Worm (Caenorhabditis elegans) whole organism, mixed stage, embryonic: ENCODE data around the gene Y45F10B.13.
A peak's percentile ranks its signal among the peaks of the same experiment; 100 is the strongest.

Experiments
- bed-3 ChIP-seq: fragments of 200-800 bp; sonication (Bioruptor generic); optimal IDR thresholded peaks from 3 replicates; lab custom pipeline; 2018; ENCODE audit warnings: mild to moderate bottlenecking, missing genetic modification characterization, moderate library complexity, missing compliant biosample characterization
- blmp-1 ChIP-seq: fragments of 150-350 bp; optimal IDR thresholded peaks from 2 replicates; lab custom pipeline; 2014; ENCODE audit warnings: missing biosample characterization, missing genetic modification characterization
- ceh-39 ChIP-seq: fragments of 150-350 bp; optimal IDR thresholded peaks from 2 replicates; lab custom pipeline; 2014; ENCODE audit warnings: missing biosample characterization, missing genetic modification characterization
- ceh-43 ChIP-seq: fragments of 200-800 bp; sonication (Bioruptor generic); optimal IDR thresholded peaks from 2 replicates; lab custom pipeline; 2018; ENCODE audit warnings: mild to moderate bottlenecking, missing genetic modification characterization, moderate library complexity, missing compliant biosample characterization
- ceh-83 ChIP-seq: fragments of 200-800 bp; sonication (Bioruptor generic); optimal IDR thresholded peaks from 2 replicates; lab custom pipeline; 2018; ENCODE audit warnings: mild to moderate bottlenecking, missing genetic modification characterization, missing compliant biosample characterization
- ces-1 ChIP-seq: fragments of 150-350 bp; optimal IDR thresholded peaks from 2 replicates; lab custom pipeline; 2014; ENCODE audit warnings: missing biosample characterization, missing genetic modification reagents, missing genetic modification characterization
- drap-1 ChIP-seq: fragments of 200-800 bp; sonication (Bioruptor generic); optimal IDR thresholded peaks from 3 replicates; lab custom pipeline; 2018; ENCODE audit warnings: mild to moderate bottlenecking, missing genetic modification characterization, missing compliant biosample characterization
- elt-1 ChIP-seq: sonication (generic microtip); optimal IDR thresholded peaks from 2 replicates; lab custom pipeline; 2017; ENCODE audit warnings: missing genetic modification characterization, mild to moderate bottlenecking, missing compliant biosample characterization, antibody characterized with exemption, moderate library complexity, borderline replicate concordance; ENCODE audit not compliant: insufficient read depth
- elt-3 ChIP-seq: fragments of 150-350 bp; optimal IDR thresholded peaks from 2 replicates; lab custom pipeline; 2014; ENCODE audit warnings: missing biosample characterization, missing genetic modification characterization
- flh-1 ChIP-seq: fragments of 200-800 bp; sonication (Bioruptor generic); optimal IDR thresholded peaks from 2 replicates; lab custom pipeline; 2018; ENCODE audit warnings: mild to moderate bottlenecking, missing genetic modification characterization, moderate library complexity, missing compliant biosample characterization
- ham-2 ChIP-seq: fragments of 200-800 bp; sonication (Bioruptor generic); optimal IDR thresholded peaks from 2 replicates; lab custom pipeline; 2018; ENCODE audit warnings: mild to moderate bottlenecking, missing genetic modification characterization, missing compliant biosample characterization
- hlh-1 ChIP-seq: fragments of 150-350 bp; optimal IDR thresholded peaks from 2 replicates; lab custom pipeline; 2014; ENCODE audit warnings: missing biosample characterization, missing genetic modification reagents, missing genetic modification characterization
- lin-13 ChIP-seq: fragments of 150-350 bp; optimal IDR thresholded peaks from 2 replicates; lab custom pipeline; 2014; ENCODE audit warnings: missing biosample characterization, missing genetic modification characterization
- lsy-2 ChIP-seq: fragments of 150-350 bp; optimal IDR thresholded peaks from 2 replicates; lab custom pipeline; 2014; ENCODE audit warnings: missing biosample characterization, missing genetic modification characterization
- mab-5 ChIP-seq: fragments of 150-350 bp; optimal IDR thresholded peaks from 2 replicates; lab custom pipeline; 2014; ENCODE audit warnings: missing biosample characterization, missing genetic modification characterization
- mep-1 ChIP-seq: fragments of 150-350 bp; optimal IDR thresholded peaks from 2 replicates; lab custom pipeline; 2017; ENCODE audit warnings: missing biosample characterization, missing genetic modification reagents, missing genetic modification characterization, inconsistent platforms
- mls-2 ChIP-seq: sonication (generic microtip); optimal IDR thresholded peaks from 2 replicates; lab custom pipeline; 2016; ENCODE audit warnings: mild to moderate bottlenecking, missing genetic modification characterization, moderate library complexity, missing compliant biosample characterization
- nhr-12 ChIP-seq: fragments of 150-350 bp; optimal IDR thresholded peaks from 2 replicates; lab custom pipeline; 2014; ENCODE audit warnings: missing biosample characterization, missing genetic modification characterization
- nhr-2 ChIP-seq: fragments of 150-350 bp; optimal IDR thresholded peaks from 2 replicates; lab custom pipeline; 2014; ENCODE audit warnings: missing biosample characterization, missing genetic modification characterization
- nhr-237 ChIP-seq: fragments of 150-350 bp; optimal IDR thresholded peaks from 2 replicates; lab custom pipeline; 2014; ENCODE audit warnings: missing biosample characterization, missing genetic modification characterization
- nhr-28 ChIP-seq: fragments of 150-350 bp; optimal IDR thresholded peaks from 2 replicates; lab custom pipeline; 2014; ENCODE audit warnings: missing biosample characterization, missing genetic modification characterization
- nhr-76 ChIP-seq: sonication (generic microtip); optimal IDR thresholded peaks from 2 replicates; lab custom pipeline; 2017; ENCODE audit warnings: missing biosample characterization, missing genetic modification characterization
- pha-4 ChIP-seq: fragments of 150-350 bp; optimal IDR thresholded peaks from 2 replicates; lab custom pipeline; 2018; ENCODE audit warnings: missing biosample characterization, missing genetic modification reagents, missing genetic modification characterization
- sem-2 ChIP-seq: fragments of 200-800 bp; sonication (Bioruptor generic); optimal IDR thresholded peaks from 2 replicates; lab custom pipeline; 2018; ENCODE audit warnings: mild to moderate bottlenecking, missing genetic modification characterization, missing compliant biosample characterization
- snpc-4 ChIP-seq: fragments of 150-350 bp; optimal IDR thresholded peaks from 2 replicates; lab custom pipeline; 2014; ENCODE audit warnings: missing biosample characterization, missing genetic modification characterization
- sptf-1 ChIP-seq: sonication (generic microtip); optimal IDR thresholded peaks from 2 replicates; lab custom pipeline; 2017; ENCODE audit warnings: mild to moderate bottlenecking, missing genetic modification characterization, moderate library complexity, missing compliant biosample characterization
- tbx-8 ChIP-seq: fragments of 200-800 bp; sonication (Bioruptor generic); optimal IDR thresholded peaks from 2 replicates; lab custom pipeline; 2018; ENCODE audit warnings: mild to moderate bottlenecking, missing genetic modification characterization, moderate library complexity, missing compliant biosample characterization
- unc-120 ChIP-seq: sonication (generic microtip); optimal IDR thresholded peaks from 2 replicates; lab custom pipeline; 2017; ENCODE audit warnings: missing genetic modification characterization, missing compliant biosample characterization; ENCODE audit not compliant: poor library complexity, severe bottlenecking
- unc-39 ChIP-seq: fragments of 150-350 bp; optimal IDR thresholded peaks from 2 replicates; lab custom pipeline; 2014; ENCODE audit warnings: missing biosample characterization, missing genetic modification characterization
- unc-62 ChIP-seq: fragments of 150-350 bp; optimal IDR thresholded peaks from 2 replicates; lab custom pipeline; 2014; ENCODE audit warnings: missing biosample characterization, missing genetic modification reagents, missing genetic modification characterization
- zip-8 ChIP-seq: fragments of 150-350 bp; optimal IDR thresholded peaks from 2 replicates; lab custom pipeline; 2014; ENCODE audit warnings: missing biosample characterization, missing genetic modification characterization
- ztf-11 ChIP-seq: fragments of 150-350 bp; optimal IDR thresholded peaks from 2 replicates; lab custom pipeline; 2014; ENCODE audit warnings: missing biosample characterization, missing genetic modification characterization

Y45F10B.13 gene

ce11 chrIV:13521785-13522184 lies 39.7 kb downstream of the Y45F10B.13 start, which contains the start of gene dcap-2:
TSS of gene dcap-2 (minus strand) at chrIV:13521870.
- TF ChIP-seq pha-4 (tag; lab: Kevin White, UChicago), result no peak
- TF ChIP-seq nhr-237 (tag; lab: Kevin White, UChicago), result no peak
- TF ChIP-seq ham-2 (GFP tag; lab: Kevin White, UChicago), result no peak
- peak; percentile 32 for TF ChIP-seq ces-1
- TF ChIP-seq drap-1, result no peak
- TF ChIP-seq flh-1 (GFP tag; lab: Kevin White, UChicago), result no peak
- TF ChIP-seq hlh-1 (tag; lab: Kevin White, UChicago), result peak; percentile 11
- no peak for TF ChIP-seq snpc-4 (tag; lab: Kevin White, UChicago)
- TF ChIP-seq elt-1 (tag; lab: Kevin White, UChicago), result no peak
- no peak for TF ChIP-seq lin-13 (tag; lab: Kevin White, UChicago)

DNA sequence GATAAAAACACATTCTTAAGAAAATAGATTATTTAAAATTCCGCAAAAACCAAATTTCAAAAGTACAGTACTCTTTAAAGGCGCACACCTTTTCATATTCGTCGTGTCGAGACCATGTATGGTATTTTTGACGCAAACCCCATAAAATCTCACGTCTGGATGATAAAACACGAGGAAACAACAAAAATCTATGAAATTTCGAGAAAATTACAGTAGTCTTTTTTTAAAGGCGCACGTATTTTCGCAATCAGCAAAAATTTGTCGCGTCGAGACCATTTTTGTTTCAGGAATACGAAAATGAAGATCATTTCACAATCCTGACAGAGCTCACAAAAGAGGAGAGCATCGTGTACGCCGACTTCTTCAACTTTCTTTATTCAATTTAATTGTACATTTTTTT lies 48.5 kb downstream of the Y45F10B.13 start:
- TF ChIP-seq nhr-237 (tag; lab: Kevin White, UChicago) (no peak), zip-8 (tag; lab: Kevin White, UChicago) (no peak), mep-1 (tag; lab: Kevin White, UChicago) (no peak), ztf-11 (no peak), mls-2 (tag; lab: Kevin White, UChicago) (no peak), nhr-28 (tag; lab: Kevin White, UChicago) (no peak), ham-2 (GFP tag; lab: Kevin White, UChicago) (no peak), blmp-1 (tag; lab: Kevin White, UChicago) (no peak), nhr-2 (tag; lab: Kevin White, UChicago) (no peak), mab-5 (tag; lab: Kevin White, UChicago) (no peak), unc-120 (tag; lab: Kevin White, UChicago) (no peak), flh-1 (GFP tag; lab: Kevin White, UChicago) (no peak)

ce11 chrIV:13512112-13512569 lies 49.4 kb downstream of the Y45F10B.13 start, which contains the start of gene puf-3:
TSS of gene puf-3 (minus strand) at chrIV:13512162.
- TF ChIP-seq pha-4 (tag; lab: Kevin White, UChicago) (no peak), mep-1 (tag; lab: Kevin White, UChicago) (no peak), ztf-11 (no peak), ceh-39 (tag; lab: Kevin White, UChicago) (no peak), ham-2 (GFP tag; lab: Kevin White, UChicago) (no peak), lin-13 (tag; lab: Kevin White, UChicago) (no peak), nhr-2 (tag; lab: Kevin White, UChicago) (no peak), sem-2 (GFP tag; lab: Kevin White, UChicago) (no peak), flh-1 (GFP tag; lab: Kevin White, UChicago) (no peak), unc-62 (GFP tag; lab: Kevin White, UChicago) (no peak), tbx-8 (GFP tag; lab: Kevin White, UChicago) (no peak), unc-120 (tag; lab: Kevin White, UChicago) (no peak), elt-1 (tag; lab: Kevin White, UChicago) (no peak), nhr-237 (tag; lab: Kevin White, UChicago) (no peak), nhr-76 (no peak)
- TF ChIP-seq, all 35 proteins: peak for 0

DNA sequence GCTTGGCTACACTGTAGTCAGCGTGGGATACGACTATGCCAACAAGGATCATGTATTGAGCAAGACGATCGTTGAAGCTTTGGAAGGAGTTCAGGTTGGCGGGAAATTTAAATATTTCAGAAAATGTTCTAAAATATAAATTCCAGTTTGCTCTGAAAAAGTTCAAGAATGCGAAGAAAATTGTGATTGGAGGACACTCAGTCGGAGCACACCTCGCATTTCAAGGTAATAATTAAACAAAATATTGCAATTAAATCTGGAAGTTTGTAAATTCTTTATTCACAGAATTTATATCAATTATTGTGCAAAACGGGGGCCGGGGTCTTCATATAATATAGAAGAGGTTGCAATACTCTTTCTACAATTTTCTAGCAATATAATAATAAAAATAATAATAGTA lies 51.5 kb downstream of the Y45F10B.13 start:
- TF ChIP-seq lsy-2 (tag; lab: Kevin White, UChicago) (no peak), nhr-28 (tag; lab: Kevin White, UChicago) (no peak), blmp-1 (tag; lab: Kevin White, UChicago) (no peak), snpc-4 (tag; lab: Kevin White, UChicago) (no peak), unc-39 (tag; lab: Kevin White, UChicago) (no peak), bed-3 (no peak), mep-1 (tag; lab: Kevin White, UChicago) (no peak), nhr-76 (no peak), pha-4 (tag; lab: Kevin White, UChicago) (no peak), elt-3 (no peak), nhr-237 (tag; lab: Kevin White, UChicago) (no peak)

DNA sequence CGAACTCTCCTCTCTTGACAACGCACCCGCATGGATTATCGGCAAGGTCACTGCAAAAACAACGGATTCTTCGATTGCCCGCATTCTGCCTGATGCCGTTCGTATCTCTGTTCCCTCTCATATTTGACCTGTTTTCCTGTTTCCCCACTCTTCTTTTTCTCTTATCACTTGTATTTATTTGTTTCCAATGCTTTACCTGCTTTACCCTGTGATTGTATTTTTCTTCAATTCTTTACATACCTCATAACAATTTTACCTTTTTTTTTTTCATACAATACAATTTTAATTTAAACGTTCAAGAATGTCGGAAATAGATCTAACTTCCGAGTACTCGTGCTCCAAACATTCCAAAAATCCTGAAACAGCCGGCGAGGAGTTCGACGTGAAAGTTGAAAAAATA lies 52.6 kb downstream of the Y45F10B.13 start, which contains the start of gene afmd-2:
Gene afmd-2, plus strand, starts transcription at position 301 of the 400 bp plus-strand sequence.
- TF ChIP-seq sptf-1 (tag; lab: Kevin White, UChicago) (no peak), ceh-43 (GFP tag; lab: Kevin White, UChicago) (no peak), ceh-83 (GFP tag; lab: Kevin White, UChicago) (no peak), ztf-11 (no peak), nhr-28 (tag; lab: Kevin White, UChicago) (no peak), pha-4 (tag; lab: Kevin White, UChicago) (no peak), unc-120 (tag; lab: Kevin White, UChicago) (no peak), mls-2 (tag; lab: Kevin White, UChicago) (no peak), tbx-8 (GFP tag; lab: Kevin White, UChicago) (no peak), lsy-2 (tag; lab: Kevin White, UChicago) (no peak), elt-1 (tag; lab: Kevin White, UChicago) (no peak), nhr-12 (tag; lab: Kevin White, UChicago) (no peak), mep-1 (tag; lab: Kevin White, UChicago) (no peak)
